Worm (Caenorhabditis elegans) whole organism, L2 larva: Measurements from ENCODE around the gene F16H6.9.

Source experiments
- R02D3.7 ChIP-seq: fragments of 150-350 bp; optimal IDR thresholded peaks from 2 replicates; lab custom pipeline; 2014; ENCODE audit warnings: missing biosample characterization, missing genetic modification characterization
- ceh-16 ChIP-seq: fragments of 150-350 bp; optimal IDR thresholded peaks from 2 replicates; lab custom pipeline; 2014; ENCODE audit warnings: missing biosample characterization, missing genetic modification characterization
- ceh-82 ChIP-seq: fragments of 150-350 bp; optimal IDR thresholded peaks from 2 replicates; lab custom pipeline; 2014; ENCODE audit warnings: missing biosample characterization, missing genetic modification characterization
- fos-1 ChIP-seq: fragments of 150-350 bp; optimal IDR thresholded peaks from 2 replicates; lab custom pipeline; 2014; ENCODE audit warnings: missing biosample characterization, missing genetic modification characterization
- nhr-12 ChIP-seq: fragments of 150-350 bp; optimal IDR thresholded peaks from 2 replicates; lab custom pipeline; 2014; ENCODE audit warnings: missing biosample characterization, missing genetic modification characterization
- nhr-25 ChIP-seq: fragments of 150-350 bp; sonication (generic microtip); optimal IDR thresholded peaks from 3 replicates; lab custom pipeline; 2014; ENCODE audit warnings: missing biosample characterization, missing genetic modification characterization
- nhr-6 ChIP-seq: fragments of 150-350 bp; optimal IDR thresholded peaks from 2 replicates; lab custom pipeline; 2014; ENCODE audit warnings: missing biosample characterization, missing genetic modification characterization
- nhr-77 ChIP-seq: fragments of 150-350 bp; optimal IDR thresholded peaks from 2 replicates; lab custom pipeline; 2014; ENCODE audit warnings: missing biosample characterization, missing genetic modification characterization
- skn-1 ChIP-seq: sonication (generic microtip); optimal IDR thresholded peaks from 2 replicates; lab custom pipeline; 2017; ENCODE audit warnings: missing biosample characterization, missing genetic modification characterization
- sma-9 ChIP-seq, 2 experiments: fragments of 150-350 bp in 1 of 2; sonication (generic microtip) in 1 of 2; optimal IDR thresholded peaks; 2 replicates each; lab custom pipeline; 2014 to 2016; ENCODE audit warnings: missing genetic modification characterization in 2 of 2, mild to moderate bottlenecking in 1 of 2, missing biosample characterization in 1 of 2, missing compliant biosample characterization in 1 of 2, missing genetic modification reagents in 1 of 2, moderate library complexity in 1 of 2

DNA sequence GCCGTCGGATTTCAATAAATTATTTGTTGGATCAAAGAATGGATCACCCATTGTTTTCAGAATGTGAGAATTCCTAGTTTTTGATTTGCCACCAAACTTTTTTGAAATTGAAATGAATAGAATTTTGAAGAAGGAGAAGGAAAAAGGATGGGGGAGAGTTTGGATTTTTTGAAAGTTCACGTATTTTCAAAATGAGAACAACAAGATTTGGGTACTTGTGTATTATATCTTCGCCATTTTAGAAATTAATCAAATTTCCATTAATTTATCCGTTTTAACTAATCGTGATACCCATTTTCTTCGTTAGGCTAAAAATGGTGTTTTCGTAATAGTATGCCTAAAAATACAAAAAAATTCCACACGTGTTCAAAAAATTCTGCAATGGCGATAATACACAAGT, 45.3 kb upstream of the F16H6.9 start, which contains the start of gene C14A6.8:
- TF ChIP-seq nhr-77 (tag; lab: Kevin White, UChicago) (no peak), nhr-6 (tag; lab: Kevin White, UChicago) (no peak), skn-1 (no peak), ceh-16 (tag; lab: Kevin White, UChicago) (no peak), fos-1 (tag; lab: Kevin White, UChicago) (no peak), sma-9 (GFP tag; optimal IDR thresholded peaks at IDR 0.05; lab: Kevin White, UChicago) (no peak), sma-9 (tag; optimal IDR thresholded peaks at IDR 0.05; lab: Kevin White, UChicago) (no peak), nhr-25 (no peak), R02D3.7 (tag; lab: Kevin White, UChicago) (no peak), nhr-12 (no peak), ceh-82 (tag; lab: Kevin White, UChicago) (no peak)
